Worm (Caenorhabditis elegans) whole organism, midembryonic: ENCODE results near the gene C16C8.26.

ENCODE experiments used
- T22C8.4 ChIP-seq: fragments of 200-800 bp; sonication (Bioruptor generic); IDR thresholded peaks from 2 replicates; pipeline ENCODE4 v1.3.6; 2022; ENCODE audit warnings: missing genetic modification characterization, missing compliant biosample characterization
- flt-1 ChIP-seq: fragments of 200-800 bp; sonication (Bioruptor generic); IDR thresholded peaks from 2 replicates; pipeline ENCODE4 v1.3.6; 2022; ENCODE audit warnings: missing genetic modification characterization, missing compliant biosample characterization
- med-1 ChIP-seq: sonication (generic microtip); optimal IDR thresholded peaks from 2 replicates; lab custom pipeline; 2017; ENCODE audit warnings: missing genetic modification characterization, mild to moderate bottlenecking, missing compliant biosample characterization, antibody characterized with exemption, missing genetic modification reagents; ENCODE audit not compliant: insufficient read depth
- ref-1 ChIP-seq: fragments of 200-800 bp; sonication (Bioruptor generic); conservative IDR thresholded peaks from 2 replicates; pipeline ENCODE4 v1.3.6; 2022; ENCODE audit warnings: missing genetic modification reagents, missing genetic modification characterization, missing compliant biosample characterization
- tab-1 ChIP-seq: fragments of 200-800 bp; sonication (Bioruptor generic); IDR thresholded peaks from 2 replicates; pipeline ENCODE4 v1.3.6; 2022; ENCODE audit warnings: missing genetic modification characterization, missing compliant biosample characterization
- ztf-29 ChIP-seq: fragments of 200-800 bp; sonication (Bioruptor generic); IDR thresholded peaks from 2 replicates; pipeline ENCODE4 v1.3.6; 2022; ENCODE audit warnings: missing genetic modification reagents, missing genetic modification characterization, missing compliant biosample characterization

DNA sequence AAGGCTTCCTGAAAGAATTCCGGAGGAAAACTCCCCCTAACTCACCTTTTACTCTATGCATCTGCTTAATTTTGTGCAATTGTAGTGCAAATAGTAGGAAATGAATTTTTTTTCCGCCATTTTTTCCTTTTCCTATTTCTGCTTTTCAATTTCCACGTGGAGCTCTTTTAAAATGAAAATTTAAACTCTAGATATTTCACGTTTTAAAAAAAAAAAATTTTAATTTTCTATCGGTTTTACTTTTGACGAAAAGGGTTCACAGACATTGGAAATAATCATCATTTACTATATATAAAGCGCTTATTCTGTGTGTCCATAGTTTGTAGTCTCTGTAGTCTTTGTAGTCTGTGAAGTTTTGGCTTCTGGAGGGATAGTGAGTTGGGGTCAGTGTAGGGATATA, 23.5 kb upstream of the C16C8.26 start, which contains the start of gene Y49F6B.8:
- TF ChIP-seq tab-1 (no peak), flt-1 (GFP tag; lab: Robert Waterston, UW) (no peak), ztf-29 (GFP tag; lab: Robert Waterston, UW) (no peak), med-1 (GFP tag; lab: Kevin White, UChicago) (no peak), ref-1 (GFP tag; lab: Robert Waterston, UW) (no peak), T22C8.4 (GFP tag; lab: Robert Waterston, UW) (no peak)
